Worm (Caenorhabditis elegans) whole organism, L4 larva: ENCODE results near the gene B0416.10.

ENCODE experiments used
- F10B5.3 ChIP-seq: sonication (generic microtip); optimal IDR thresholded peaks from 2 replicates; lab custom pipeline; 2016; ENCODE audit warnings: mild to moderate bottlenecking, missing genetic modification characterization, missing compliant biosample characterization
- Y5F2A.4 ChIP-seq: fragments of 200-800 bp; sonication (Bioruptor generic); optimal IDR thresholded peaks from 2 replicates; lab custom pipeline; 2018; ENCODE audit warnings: mild to moderate bottlenecking, missing genetic modification characterization, missing compliant biosample characterization
- arid-1 ChIP-seq: fragments of 200-800 bp; sonication (Bioruptor generic); conservative IDR thresholded peaks from 2 replicates; pipeline ENCODE4 v1.3.6; 2022; ENCODE audit warnings: missing genetic modification reagents, missing genetic modification characterization, missing compliant biosample characterization
- attf-4 ChIP-seq: sonication (generic microtip); optimal IDR thresholded peaks from 3 replicates; lab custom pipeline; 2017; ENCODE audit warnings: missing biosample characterization, missing genetic modification characterization
- ceh-20 ChIP-seq: fragments of 200-800 bp; sonication (Bioruptor generic); IDR thresholded peaks from 2 replicates; pipeline ENCODE4 v1.3.6; 2022; ENCODE audit warnings: missing genetic modification reagents, missing genetic modification characterization, missing compliant biosample characterization
- ceh-28 ChIP-seq: fragments of 150-350 bp; optimal IDR thresholded peaks from 2 replicates; lab custom pipeline; 2014; ENCODE audit warnings: missing biosample characterization, missing genetic modification reagents, missing genetic modification characterization
- ceh-32 ChIP-seq: sonication (generic microtip); optimal IDR thresholded peaks from 2 replicates; lab custom pipeline; 2016; ENCODE audit warnings: mild to moderate bottlenecking, missing genetic modification characterization, missing compliant biosample characterization; ENCODE audit not compliant: poor library complexity
- ces-1 ChIP-seq: fragments of 150-350 bp; sonication (generic microtip); optimal IDR thresholded peaks from 4 replicates; lab custom pipeline; 2014; ENCODE audit warnings: missing biosample characterization, missing genetic modification reagents, missing genetic modification characterization
- ctbp-1 ChIP-seq: fragments of 200-800 bp; sonication (Bioruptor generic); IDR thresholded peaks from 2 replicates; pipeline ENCODE4 v1.3.6; 2022; ENCODE audit warnings: missing genetic modification reagents, missing genetic modification characterization, missing compliant biosample characterization
- daf-12 ChIP-seq: fragments of 150-350 bp; optimal IDR thresholded peaks from 2 replicates; lab custom pipeline; 2014; ENCODE audit warnings: missing biosample characterization, missing genetic modification reagents, missing genetic modification characterization
- daf-19 ChIP-seq: fragments of 200-800 bp; sonication (Bioruptor generic); conservative IDR thresholded peaks from 2 replicates; pipeline ENCODE4 v1.3.6; 2022; ENCODE audit warnings: missing genetic modification characterization, missing compliant biosample characterization
- daf-8 ChIP-seq: fragments of 200-800 bp; sonication (Bioruptor generic); IDR thresholded peaks from 2 replicates; pipeline ENCODE4 v1.3.6; 2022; ENCODE audit warnings: missing genetic modification characterization, missing compliant biosample characterization
- dmd-8 ChIP-seq: fragments of 200-800 bp; sonication (Bioruptor generic); IDR thresholded peaks from 2 replicates; pipeline ENCODE4 v1.3.6; 2022; ENCODE audit warnings: missing genetic modification characterization, missing compliant biosample characterization
- duxl-1 ChIP-seq: sonication (generic microtip); optimal IDR thresholded peaks from 2 replicates; lab custom pipeline; 2016; ENCODE audit warnings: mild to moderate bottlenecking, missing genetic modification characterization, moderate library complexity, missing compliant biosample characterization; ENCODE audit not compliant: poor library complexity
- dve-1 ChIP-seq: sonication (generic microtip); optimal IDR thresholded peaks from 2 replicates; lab custom pipeline; 2017; ENCODE audit warnings: antibody characterized with exemption, mild to moderate bottlenecking, missing genetic modification characterization, missing compliant biosample characterization; ENCODE audit not compliant: insufficient read depth
- egl-43 ChIP-seq: fragments of 200-800 bp; sonication (Bioruptor generic); IDR thresholded peaks from 2 replicates; pipeline ENCODE4 v1.3.6; 2022; ENCODE audit warnings: missing genetic modification reagents, missing genetic modification characterization, missing compliant biosample characterization
- fkh-10 ChIP-seq: fragments of 150-350 bp; optimal IDR thresholded peaks from 2 replicates; lab custom pipeline; 2014; ENCODE audit warnings: missing biosample characterization, missing genetic modification reagents, missing genetic modification characterization
- hlh-11 ChIP-seq: fragments of 200-800 bp; sonication (Bioruptor generic); optimal IDR thresholded peaks from 2 replicates; lab custom pipeline; 2018; ENCODE audit warnings: mild to moderate bottlenecking, missing genetic modification characterization, missing compliant biosample characterization
- hlh-30 ChIP-seq: sonication (generic microtip); optimal IDR thresholded peaks from 2 replicates; lab custom pipeline; 2017; ENCODE audit warnings: antibody characterized with exemption, mild to moderate bottlenecking, missing genetic modification characterization, missing compliant biosample characterization; ENCODE audit not compliant: insufficient read depth
- lim-7 ChIP-seq: fragments of 200-800 bp; sonication (Bioruptor generic); IDR thresholded peaks from 2 replicates; pipeline ENCODE4 v1.3.6; 2022; ENCODE audit warnings: missing genetic modification characterization, missing compliant biosample characterization
- lin-39 ChIP-seq: fragments of 150-350 bp; optimal IDR thresholded peaks from 2 replicates; lab custom pipeline; 2014; ENCODE audit warnings: missing biosample characterization, missing genetic modification reagents, missing genetic modification characterization
- lsy-2 ChIP-seq, 2 experiments: fragments of 150-350 bp in 1 of 2; sonication (generic microtip) in 1 of 2; optimal IDR thresholded peaks; 2 replicates each; lab custom pipeline; 2014 to 2017; ENCODE audit warnings: missing biosample characterization in 2 of 2, missing genetic modification characterization in 2 of 2
- nhr-102 ChIP-seq: sonication (generic microtip); optimal IDR thresholded peaks from 2 replicates; lab custom pipeline; 2016; ENCODE audit warnings: mild to moderate bottlenecking, missing genetic modification characterization, moderate library complexity, missing compliant biosample characterization
- nhr-237 ChIP-seq: sonication (generic microtip); optimal IDR thresholded peaks from 2 replicates; lab custom pipeline; 2017; ENCODE audit warnings: missing biosample characterization, missing genetic modification characterization
- nhr-28 ChIP-seq: fragments of 150-350 bp; optimal IDR thresholded peaks from 2 replicates; lab custom pipeline; 2014; ENCODE audit warnings: missing biosample characterization, missing genetic modification characterization
- nhr-42 ChIP-seq: fragments of 200-800 bp; sonication (Bioruptor generic); IDR thresholded peaks from 2 replicates; pipeline ENCODE4 v1.3.6; 2022; ENCODE audit warnings: missing genetic modification characterization, missing compliant biosample characterization
- nhr-48 ChIP-seq: sonication (generic microtip); optimal IDR thresholded peaks from 2 replicates; lab custom pipeline; 2016; ENCODE audit warnings: mild to moderate bottlenecking, missing genetic modification characterization, missing compliant biosample characterization
- nhr-76 ChIP-seq: fragments of 150-350 bp; optimal IDR thresholded peaks from 2 replicates; lab custom pipeline; 2014; ENCODE audit warnings: missing biosample characterization, missing genetic modification characterization
- nhr-77 ChIP-seq: fragments of 150-350 bp; optimal IDR thresholded peaks from 2 replicates; lab custom pipeline; 2014; ENCODE audit warnings: missing biosample characterization, missing genetic modification characterization
- php-3 ChIP-seq: fragments of 200-800 bp; sonication (Bioruptor generic); IDR thresholded peaks from 2 replicates; pipeline ENCODE4 v1.3.6; 2022; ENCODE audit warnings: missing genetic modification reagents, missing genetic modification characterization, missing compliant biosample characterization
- pqm-1 ChIP-seq: sonication (generic microtip); optimal IDR thresholded peaks from 2 replicates; lab custom pipeline; 2017; ENCODE audit warnings: missing biosample characterization, missing genetic modification characterization
- sdz-12 ChIP-seq: fragments of 200-800 bp; sonication (Bioruptor generic); optimal IDR thresholded peaks from 2 replicates; lab custom pipeline; 2018; ENCODE audit warnings: mild to moderate bottlenecking, missing genetic modification characterization, missing compliant biosample characterization
- skn-1 ChIP-seq: fragments of 150-350 bp; optimal IDR thresholded peaks from 2 replicates; lab custom pipeline; 2014; ENCODE audit warnings: missing biosample characterization, missing genetic modification characterization
- snpc-1.2 ChIP-seq: fragments of 200-800 bp; sonication (Bioruptor generic); IDR thresholded peaks from 2 replicates; pipeline ENCODE4 v1.3.6; 2022; ENCODE audit warnings: missing genetic modification reagents, missing genetic modification characterization, missing compliant biosample characterization
- spr-1 ChIP-seq: sonication (generic microtip); optimal IDR thresholded peaks from 2 replicates; lab custom pipeline; 2016; ENCODE audit warnings: mild to moderate bottlenecking, missing genetic modification characterization, missing compliant biosample characterization
- tag-97 ChIP-seq: fragments of 200-800 bp; sonication (Bioruptor generic); IDR thresholded peaks from 2 replicates; pipeline ENCODE4 v1.3.6; 2022; ENCODE audit warnings: missing genetic modification characterization, missing compliant biosample characterization
- zfp-3 ChIP-seq: fragments of 200-800 bp; sonication (Bioruptor generic); conservative IDR thresholded peaks from 2 replicates; pipeline ENCODE4 v1.3.6; 2022; ENCODE audit warnings: missing genetic modification reagents, missing genetic modification characterization, missing compliant biosample characterization
- zip-2 ChIP-seq: fragments of 150-350 bp; optimal IDR thresholded peaks from 2 replicates; lab custom pipeline; 2014; ENCODE audit warnings: missing biosample characterization, missing genetic modification characterization
- ztf-7 ChIP-seq: fragments of 150-350 bp; optimal IDR thresholded peaks from 2 replicates; lab custom pipeline; 2014; ENCODE audit warnings: missing biosample characterization, missing genetic modification characterization

Gene B0416.10

DNA sequence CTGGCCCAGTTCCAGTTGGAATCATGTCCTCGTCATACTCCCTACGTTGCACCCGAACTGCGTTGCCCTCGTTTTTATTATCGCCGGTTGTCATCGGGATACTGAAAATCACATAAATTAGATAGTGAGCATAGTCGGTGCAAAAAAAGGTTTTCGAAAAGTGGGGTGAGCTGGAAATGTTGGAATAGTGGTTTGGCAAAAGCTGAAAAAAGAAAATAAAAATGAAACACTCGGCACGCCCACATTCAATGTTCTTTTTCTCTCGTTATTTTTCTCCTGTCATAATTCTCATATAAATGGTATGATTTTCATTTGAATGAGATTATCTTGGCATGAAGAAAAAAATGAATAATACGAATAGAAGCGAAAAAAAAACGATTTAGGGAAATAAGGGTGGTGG lies 10.2 kb downstream of the B0416.10 start, which contains the start of gene F18G5.6:
Gene F18G5.6, minus strand, starts transcription at position 101 of the 400 bp plus-strand sequence.
- 0 out of 2 replicates have a peak, but pooled peaks have one; percentile 12 for TF ChIP-seq lim-7 (GFP tag; lab: Robert Waterston, UW)
- TF ChIP-seq nhr-48 (tag; lab: Kevin White, UChicago) = no peak
- no peak for TF ChIP-seq hlh-30 (tag; lab: Kevin White, UChicago)
- no peak for TF ChIP-seq ztf-7 (tag; lab: Kevin White, UChicago)

DNA sequence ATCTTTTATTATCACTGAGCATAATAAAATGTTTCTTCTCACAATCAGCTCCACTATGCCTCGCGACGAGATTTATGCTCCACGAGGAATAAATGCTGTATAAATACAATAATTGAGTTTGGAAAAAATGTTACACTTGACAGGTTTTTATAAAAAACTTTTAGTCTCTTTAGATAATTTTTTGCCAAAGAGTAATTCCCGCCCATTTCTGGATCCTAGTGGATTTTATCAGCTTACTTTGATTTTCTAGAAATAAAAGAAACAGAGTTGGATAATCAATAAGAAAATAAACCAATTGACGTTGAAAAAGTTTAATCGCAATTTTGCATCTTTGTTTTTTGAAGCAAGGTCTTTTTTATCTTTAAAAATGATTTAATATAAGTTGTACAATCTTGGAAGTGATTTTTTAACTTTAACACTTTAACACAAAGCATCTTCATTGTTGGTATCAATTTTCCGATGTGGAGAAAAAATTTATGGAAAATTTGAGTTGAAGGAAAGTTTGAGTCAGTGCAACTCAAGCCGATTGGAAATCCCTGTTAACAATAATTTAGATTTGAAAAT lies 12.8 kb downstream of the B0416.10 start:
- TF ChIP-seq nhr-237 (tag; lab: Kevin White, UChicago) = no peak
- no peak for TF ChIP-seq zip-2 (tag; lab: Kevin White, UChicago)
- no peak for TF ChIP-seq attf-4 (tag; lab: Kevin White, UChicago)
- no peak for TF ChIP-seq spr-1 (tag; lab: Kevin White, UChicago)
- no peak for TF ChIP-seq nhr-77 (tag; lab: Kevin White, UChicago)
- TF ChIP-seq egl-43 = no peak
- TF ChIP-seq ceh-32 (tag; lab: Kevin White, UChicago) = no peak
- no peak for TF ChIP-seq daf-19
- TF ChIP-seq fkh-10 = no peak
- no peak for TF ChIP-seq ceh-20 (GFP tag; lab: Robert Waterston, UW)
- TF ChIP-seq php-3 (GFP tag; lab: Robert Waterston, UW) = peak; percentile 41; the same call in 1 of the 2 replicates
- no peak for TF ChIP-seq daf-12 (tag; lab: Kevin White, UChicago)
- peak; percentile 47 for TF ChIP-seq nhr-102 (tag; lab: Kevin White, UChicago)
- no peak for TF ChIP-seq ceh-28
- TF ChIP-seq ztf-7 (tag; lab: Kevin White, UChicago) = no peak
- TF ChIP-seq pqm-1 (tag; lab: Kevin White, UChicago) = no peak
- no peak for TF ChIP-seq arid-1 (GFP tag; lab: Robert Waterston, UW)
- no peak for TF ChIP-seq hlh-11
- TF ChIP-seq snpc-1.2 = 0 out of 2 replicates have a peak, but pooled peaks have one; percentile 17
- TF ChIP-seq skn-1 = no peak
- no peak for TF ChIP-seq nhr-28 (tag; lab: Kevin White, UChicago)
- no peak for TF ChIP-seq lin-39
- TF ChIP-seq ctbp-1 = no peak
- TF ChIP-seq daf-8 = no peak
- no peak for TF ChIP-seq Y5F2A.4 (GFP tag; lab: Kevin White, UChicago)
- TF ChIP-seq lsy-2 (tag; optimal IDR thresholded peaks at IDR 0.05; lab: Kevin White, UChicago) = no peak
- TF ChIP-seq tag-97 (GFP tag; lab: Robert Waterston, UW) = no peak
- no peak for TF ChIP-seq ces-1 (GFP tag; lab: Kevin White, UChicago)
- TF ChIP-seq lim-7 (GFP tag; lab: Robert Waterston, UW) = no peak
- TF ChIP-seq duxl-1 (tag; lab: Kevin White, UChicago) = no peak
- no peak for TF ChIP-seq sdz-12 (GFP tag; lab: Kevin White, UChicago)
- no peak for TF ChIP-seq F10B5.3 (tag; lab: Kevin White, UChicago)
- no peak for TF ChIP-seq nhr-76 (tag; lab: Kevin White, UChicago)
- peak; percentile 54 for TF ChIP-seq dve-1 (tag; lab: Kevin White, UChicago)
- TF ChIP-seq zfp-3 (GFP tag; lab: Robert Waterston, UW) = peak; percentile 60; the same call in 1 of the 2 replicates
- no peak for TF ChIP-seq nhr-42 (GFP tag; lab: Robert Waterston, UW)
- TF ChIP-seq, all 104 proteins: peak for 5

DNA sequence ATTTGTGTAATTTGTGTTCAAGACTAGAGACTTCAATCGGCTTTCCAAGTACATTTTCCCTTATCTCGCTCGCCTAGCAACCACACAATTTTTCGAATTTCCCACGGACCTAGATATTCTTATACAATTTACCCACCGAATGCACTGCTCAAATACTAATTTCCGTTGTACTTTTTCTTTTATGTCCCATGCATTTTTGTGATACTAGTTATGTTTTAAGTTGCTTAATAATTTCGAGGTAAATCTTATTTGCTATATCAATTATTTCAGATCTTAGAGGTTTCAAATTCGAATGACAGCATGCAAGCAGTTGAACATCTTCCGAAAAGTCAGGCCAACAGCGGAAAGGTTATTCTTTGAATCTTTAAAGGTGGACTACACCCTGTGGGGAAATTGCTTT lies 14.9 kb downstream of the B0416.10 start, which contains the start of gene F18G5.1:
Gene F18G5.1, plus strand, starts transcription at position 301 of the 400 bp plus-strand sequence.
- no peak for TF ChIP-seq fkh-10
- no peak for TF ChIP-seq dmd-8
